Worm (Caenorhabditis elegans) whole organism, L4 larva: ENCODE data around the gene F15B9.8.

Experiments
- F10B5.3 ChIP-seq: sonication (generic microtip); optimal IDR thresholded peaks from 2 replicates; lab custom pipeline; 2016; ENCODE audit warnings: mild to moderate bottlenecking, missing genetic modification characterization, missing compliant biosample characterization
- F37D6.2 ChIP-seq: sonication (generic microtip); optimal IDR thresholded peaks from 2 replicates; lab custom pipeline; 2016; ENCODE audit warnings: mild to moderate bottlenecking, missing genetic modification characterization, missing compliant biosample characterization
- F44E2.7 ChIP-seq: fragments of 200-800 bp; sonication (Bioruptor generic); IDR thresholded peaks from 2 replicates; pipeline ENCODE4 v2.1.2; 2022; ENCODE audit warnings: missing genetic modification characterization, missing compliant biosample characterization
- R02D3.7 ChIP-seq: fragments of 150-350 bp; sonication (generic microtip); optimal IDR thresholded peaks from 3 replicates; lab custom pipeline; 2014; ENCODE audit warnings: missing biosample characterization, missing genetic modification characterization
- T26A8.4 ChIP-seq: fragments of 200-800 bp; sonication (Bioruptor generic); IDR thresholded peaks from 2 replicates; pipeline ENCODE4 v1.3.6; 2022; ENCODE audit warnings: missing genetic modification characterization, missing compliant biosample characterization
- Y105C5A.15 ChIP-seq: fragments of 200-800 bp; sonication (Bioruptor generic); IDR thresholded peaks from 2 replicates; pipeline ENCODE4 v1.3.6; 2022; ENCODE audit warnings: missing genetic modification characterization, missing compliant biosample characterization
- Y5F2A.4 ChIP-seq: fragments of 200-800 bp; sonication (Bioruptor generic); optimal IDR thresholded peaks from 2 replicates; lab custom pipeline; 2018; ENCODE audit warnings: mild to moderate bottlenecking, missing genetic modification characterization, missing compliant biosample characterization
- Y75B8A.6 ChIP-seq: fragments of 200-800 bp; sonication (Bioruptor generic); IDR thresholded peaks from 2 replicates; pipeline ENCODE4 v1.3.6; 2022; ENCODE audit warnings: missing genetic modification reagents, missing genetic modification characterization, missing compliant biosample characterization
- ZK546.5 ChIP-seq, 2 experiments: sonication (generic microtip); optimal IDR thresholded peaks; 2 replicates each; lab custom pipeline; 2017; ENCODE audit warnings: missing biosample characterization in 2 of 2, missing genetic modification characterization in 2 of 2
- aha-1 ChIP-seq: fragments of 150-350 bp; peaks from one replicate; lab custom pipeline; 2014; ENCODE audit warnings: missing biosample characterization, missing genetic modification characterization
- aly-2 ChIP-seq: sonication (generic microtip); optimal IDR thresholded peaks from 2 replicates; lab custom pipeline; 2018; ENCODE audit warnings: missing biosample characterization, missing genetic modification characterization
- ama-1 ChIP-seq: fragments of 150-350 bp; optimal IDR thresholded peaks from 2 replicates; lab custom pipeline; 2014; ENCODE audit warnings: inconsistent platforms, mixed read lengths
- arid-1 ChIP-seq: fragments of 200-800 bp; sonication (Bioruptor generic); conservative IDR thresholded peaks from 2 replicates; pipeline ENCODE4 v1.3.6; 2022; ENCODE audit warnings: missing genetic modification reagents, missing genetic modification characterization, missing compliant biosample characterization
- ceh-20 ChIP-seq: fragments of 200-800 bp; sonication (Bioruptor generic); IDR thresholded peaks from 2 replicates; pipeline ENCODE4 v1.3.6; 2022; ENCODE audit warnings: missing genetic modification reagents, missing genetic modification characterization, missing compliant biosample characterization
- ceh-44 ChIP-seq: fragments of 200-800 bp; sonication (Bioruptor generic); IDR thresholded peaks from 2 replicates; pipeline ENCODE4 v1.3.6; 2022; ENCODE audit warnings: missing genetic modification reagents, missing genetic modification characterization, missing compliant biosample characterization
- ceh-62 ChIP-seq: sonication (generic microtip); optimal IDR thresholded peaks from 2 replicates; lab custom pipeline; 2017; ENCODE audit warnings: missing biosample characterization, missing genetic modification characterization
- ceh-82 ChIP-seq: sonication (generic microtip); optimal IDR thresholded peaks from 2 replicates; lab custom pipeline; 2017; ENCODE audit warnings: missing biosample characterization, missing genetic modification characterization
- ces-1 ChIP-seq: fragments of 150-350 bp; sonication (generic microtip); optimal IDR thresholded peaks from 4 replicates; lab custom pipeline; 2014; ENCODE audit warnings: missing biosample characterization, missing genetic modification reagents, missing genetic modification characterization
- daf-16 ChIP-seq, 3 experiments: sonication (generic microtip); optimal IDR thresholded peaks; 2 replicates each; lab custom pipeline; 2016 to 2017; ENCODE audit warnings: missing genetic modification characterization in 3 of 3, missing genetic modification reagents in 3 of 3, mild to moderate bottlenecking in 2 of 3, missing compliant biosample characterization in 2 of 3, missing biosample characterization in 1 of 3, moderate library complexity in 1 of 3
- dmd-6 ChIP-seq: fragments of 200-800 bp; sonication (Bioruptor generic); IDR thresholded peaks from 2 replicates; pipeline ENCODE4 v1.3.6; 2022; ENCODE audit warnings: missing genetic modification reagents, missing genetic modification characterization, missing compliant biosample characterization
- dmd-9 ChIP-seq: fragments of 200-800 bp; sonication (Bioruptor generic); IDR thresholded peaks from 2 replicates; pipeline ENCODE4 v1.3.6; 2022; ENCODE audit warnings: missing genetic modification reagents, missing genetic modification characterization, missing compliant biosample characterization
- dpl-1 ChIP-seq: fragments of 150-350 bp; optimal IDR thresholded peaks from 2 replicates; lab custom pipeline; 2014; ENCODE audit warnings: missing biosample characterization, missing genetic modification reagents, missing genetic modification characterization
- dve-1 ChIP-seq: sonication (generic microtip); optimal IDR thresholded peaks from 2 replicates; lab custom pipeline; 2017; ENCODE audit warnings: antibody characterized with exemption, mild to moderate bottlenecking, missing genetic modification characterization, missing compliant biosample characterization; ENCODE audit not compliant: insufficient read depth
- egl-27 ChIP-seq: sonication (generic microtip); optimal IDR thresholded peaks from 3 replicates; lab custom pipeline; 2017; ENCODE audit warnings: missing biosample characterization, missing genetic modification reagents, missing genetic modification characterization
- egl-43 ChIP-seq: fragments of 200-800 bp; sonication (Bioruptor generic); IDR thresholded peaks from 2 replicates; pipeline ENCODE4 v1.3.6; 2022; ENCODE audit warnings: missing genetic modification reagents, missing genetic modification characterization, missing compliant biosample characterization
- fkh-10 ChIP-seq: fragments of 150-350 bp; optimal IDR thresholded peaks from 2 replicates; lab custom pipeline; 2014; ENCODE audit warnings: missing biosample characterization, missing genetic modification reagents, missing genetic modification characterization
- gei-8 ChIP-seq: fragments of 200-800 bp; sonication (Bioruptor generic); optimal IDR thresholded peaks from 2 replicates; lab custom pipeline; 2018; ENCODE audit warnings: mild to moderate bottlenecking, missing genetic modification characterization, missing compliant biosample characterization
- hlh-11 ChIP-seq: fragments of 200-800 bp; sonication (Bioruptor generic); optimal IDR thresholded peaks from 2 replicates; lab custom pipeline; 2018; ENCODE audit warnings: mild to moderate bottlenecking, missing genetic modification characterization, missing compliant biosample characterization
- hmg-1.1 ChIP-seq: fragments of 200-800 bp; sonication (Bioruptor generic); IDR thresholded peaks from 2 replicates; pipeline ENCODE4 v1.3.6; 2022; ENCODE audit warnings: missing genetic modification reagents, missing genetic modification characterization, missing compliant biosample characterization
- jun-1 ChIP-seq: fragments of 150-350 bp; optimal IDR thresholded peaks from 2 replicates; lab custom pipeline; 2014; ENCODE audit warnings: missing biosample characterization, missing genetic modification reagents, missing genetic modification characterization
- lin-13 ChIP-seq: fragments of 150-350 bp; optimal IDR thresholded peaks from 2 replicates; lab custom pipeline; 2014; ENCODE audit warnings: missing biosample characterization, missing genetic modification reagents, missing genetic modification characterization
- lin-15B ChIP-seq: fragments of 150-350 bp; sonication (generic microtip); optimal IDR thresholded peaks from 3 replicates; lab custom pipeline; 2014; ENCODE audit warnings: missing biosample characterization, missing genetic modification characterization
- lin-29 ChIP-seq: fragments of 200-800 bp; sonication (Bioruptor generic); IDR thresholded peaks from 2 replicates; pipeline ENCODE4 v1.3.6; 2022; ENCODE audit warnings: missing genetic modification reagents, missing genetic modification characterization, missing compliant biosample characterization
- lir-3 ChIP-seq: sonication (generic microtip); optimal IDR thresholded peaks from 2 replicates; lab custom pipeline; 2016; ENCODE audit warnings: mild to moderate bottlenecking, missing genetic modification characterization, missing compliant biosample characterization
- lsy-2 ChIP-seq, 2 experiments: fragments of 150-350 bp in 1 of 2; sonication (generic microtip) in 1 of 2; optimal IDR thresholded peaks; 2 replicates each; lab custom pipeline; 2014 to 2017; ENCODE audit warnings: missing biosample characterization in 2 of 2, missing genetic modification characterization in 2 of 2
- mes-2 ChIP-seq: sonication (generic microtip); optimal IDR thresholded peaks from 2 replicates; lab custom pipeline; 2016; ENCODE audit warnings: missing genotype, mild to moderate bottlenecking, missing genetic modification characterization, missing compliant biosample characterization; ENCODE audit not compliant: poor library complexity, severe bottlenecking
- mxl-2 ChIP-seq: fragments of 200-800 bp; sonication (Bioruptor generic); conservative IDR thresholded peaks from 2 replicates; pipeline ENCODE4 v1.3.6; 2022; ENCODE audit warnings: missing genetic modification reagents, missing genetic modification characterization, missing compliant biosample characterization
- mxl-3 ChIP-seq: fragments of 200-800 bp; sonication (Bioruptor generic); optimal IDR thresholded peaks from 2 replicates; lab custom pipeline; 2018; ENCODE audit warnings: mild to moderate bottlenecking, missing genetic modification characterization, missing compliant biosample characterization
- nhr-10 ChIP-seq: fragments of 150-350 bp; optimal IDR thresholded peaks from 2 replicates; lab custom pipeline; 2014; ENCODE audit warnings: missing biosample characterization, missing genetic modification characterization
- nhr-11 ChIP-seq: fragments of 150-350 bp; optimal IDR thresholded peaks from 2 replicates; lab custom pipeline; 2014; ENCODE audit warnings: missing biosample characterization, missing genetic modification characterization
- nhr-25 ChIP-seq: sonication (generic microtip); optimal IDR thresholded peaks from 2 replicates; lab custom pipeline; 2017; ENCODE audit warnings: missing genetic modification characterization, mild to moderate bottlenecking, missing compliant biosample characterization, antibody characterized with exemption, moderate library complexity, borderline replicate concordance; ENCODE audit not compliant: insufficient read depth
- nhr-28 ChIP-seq: fragments of 150-350 bp; optimal IDR thresholded peaks from 2 replicates; lab custom pipeline; 2014; ENCODE audit warnings: missing biosample characterization, missing genetic modification characterization
- nhr-6 ChIP-seq: fragments of 150-350 bp; optimal IDR thresholded peaks from 2 replicates; lab custom pipeline; 2014; ENCODE audit warnings: missing biosample characterization, missing genetic modification characterization
- nhr-76 ChIP-seq: fragments of 150-350 bp; optimal IDR thresholded peaks from 2 replicates; lab custom pipeline; 2014; ENCODE audit warnings: missing biosample characterization, missing genetic modification characterization
- nhr-77 ChIP-seq: fragments of 150-350 bp; optimal IDR thresholded peaks from 2 replicates; lab custom pipeline; 2014; ENCODE audit warnings: missing biosample characterization, missing genetic modification characterization
- snpc-4 ChIP-seq: fragments of 150-350 bp; optimal IDR thresholded peaks from 2 replicates; lab custom pipeline; 2014; ENCODE audit warnings: missing biosample characterization, missing genetic modification characterization
- tra-1 ChIP-seq: fragments of 200-800 bp; sonication (Bioruptor generic); IDR thresholded peaks from 2 replicates; pipeline ENCODE4 v1.3.6; 2022; ENCODE audit warnings: missing genetic modification reagents, missing genetic modification characterization, missing compliant biosample characterization
- unc-130 ChIP-seq: sonication (generic microtip); optimal IDR thresholded peaks from 2 replicates; lab custom pipeline; 2016; ENCODE audit warnings: missing genetic modification reagents, missing genetic modification characterization, missing compliant biosample characterization
- vab-7 ChIP-seq: fragments of 200-800 bp; sonication (Bioruptor generic); IDR thresholded peaks from 2 replicates; pipeline ENCODE4 v1.3.6; 2022; ENCODE audit warnings: missing genetic modification reagents, missing genetic modification characterization, missing compliant biosample characterization
- zag-1 ChIP-seq: fragments of 150-350 bp; optimal IDR thresholded peaks from 2 replicates; lab custom pipeline; 2014; ENCODE audit warnings: missing biosample characterization, missing genetic modification characterization
- zip-11 ChIP-seq: fragments of 200-800 bp; sonication (Bioruptor generic); IDR thresholded peaks from 2 replicates; pipeline ENCODE4 v1.3.6; 2022; ENCODE audit warnings: missing genetic modification characterization, missing compliant biosample characterization

F15B9.8 gene

DNA sequence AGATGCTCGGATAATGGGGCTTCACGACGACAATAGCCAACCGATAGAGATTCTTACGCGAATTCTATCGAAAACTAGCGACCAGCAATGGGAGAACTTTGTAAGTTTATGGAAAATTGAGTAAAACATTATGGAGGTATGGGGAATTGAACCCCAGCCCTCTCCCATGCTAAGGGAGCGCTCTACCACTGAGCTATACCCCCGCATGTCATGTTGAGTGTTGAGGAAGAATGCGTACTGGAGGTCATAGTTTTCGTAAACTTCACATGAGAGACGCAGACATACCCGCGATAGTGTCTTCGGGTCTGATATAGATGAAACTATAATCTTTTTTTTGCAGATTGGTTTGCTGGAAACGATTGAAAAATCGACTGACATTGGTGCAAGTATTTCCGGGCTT, 15.0 kb downstream of the F15B9.8 start (continued):
- TF ChIP-seq mxl-2 (0 out of 2 replicates have a peak, but pooled peaks have one; percentile 48), gei-8 (GFP tag; lab: Kevin White, UChicago) (peak; percentile 62), unc-130 (GFP tag; lab: Kevin White, UChicago) (peak; percentile 50), R02D3.7 (tag; lab: Kevin White, UChicago) (no peak), Y105C5A.15 (peak; percentile 85), ces-1 (no peak), fkh-10 (GFP tag; lab: Kevin White, UChicago) (no peak), vab-7 (GFP tag; lab: Robert Waterston, UW) (peak; percentile 83), lin-13 (GFP tag; lab: Kevin White, UChicago) (peak; percentile 36), egl-43 (GFP tag; lab: Robert Waterston, UW) (peak; percentile 93), tra-1 (peak; percentile 77), ceh-44 (GFP tag; lab: Robert Waterston, UW) (peak; percentile 77; the same call in 1 of the 2 replicates), zip-11 (GFP tag; lab: Robert Waterston, UW) (peak; percentile 80; the same call in 1 of the 2 replicates), ama-1 (lab: Kevin White, UChicago) (no peak), T26A8.4 (GFP tag; lab: Robert Waterston, UW) (peak; percentile 88), Y75B8A.6 (GFP tag; lab: Robert Waterston, UW) (0 out of 2 replicates have a peak, but pooled peaks have one; percentile 65), F10B5.3 (peak; percentile 65), nhr-10 (tag; lab: Kevin White, UChicago) (no peak), hmg-1.1 (GFP tag; lab: Robert Waterston, UW) (peak; percentile 94), ZK546.5 (tag; optimal IDR thresholded peaks at IDR 0.05; lab: Kevin White, UChicago) (no peak), lir-3 (tag; lab: Kevin White, UChicago) (peak; percentile 14), jun-1 (tag; lab: Kevin White, UChicago) (no peak), F37D6.2 (tag; lab: Kevin White, UChicago) (peak; percentile 52), mes-2 (tag; lab: Kevin White, UChicago) (peak; percentile 76), dmd-6 (GFP tag; lab: Robert Waterston, UW) (peak; percentile 65), ceh-20 (GFP tag; lab: Robert Waterston, UW) (peak; percentile 78), egl-27 (peak; percentile 18), nhr-28 (tag; lab: Kevin White, UChicago) (peak; percentile 72), dmd-9 (0 out of 2 replicates have a peak, but pooled peaks have one; percentile 41), mxl-3 (GFP tag; lab: Kevin White, UChicago) (peak; percentile 64), snpc-4 (tag; lab: Kevin White, UChicago) (no peak), nhr-77 (peak; percentile 63), nhr-6 (tag; lab: Kevin White, UChicago) (peak; percentile 61), nhr-11 (no peak), nhr-76 (tag; lab: Kevin White, UChicago) (no peak), daf-16 (GFP tag; optimal IDR thresholded peaks at IDR 0.05; lab: Kevin White, UChicago) (peak; percentile 46 to 88), daf-16 (tag; optimal IDR thresholded peaks at IDR 0.05; lab: Kevin White, UChicago) (peak; percentile 65), lin-15B (tag; lab: Kevin White, UChicago) (no peak), nhr-25 (tag; lab: Kevin White, UChicago) (no peak), aha-1 (tag; lab: Kevin White, UChicago) (peak; percentile 42), aly-2 (tag; lab: Kevin White, UChicago) (peak; percentile 28), hlh-11 (tag; lab: Kevin White, UChicago) (peak; percentile 64), ceh-62 (no peak), F44E2.7 (GFP tag; lab: Robert Waterston, UW) (0 out of 2 replicates have a peak, but pooled peaks have one; percentile 61), ceh-82 (tag; lab: Kevin White, UChicago) (no peak), lsy-2 (tag; optimal IDR thresholded peaks at IDR 0.05; lab: Kevin White, UChicago) (no peak), lin-29 (GFP tag; lab: Robert Waterston, UW) (no peak), zag-1 (tag; lab: Kevin White, UChicago) (no peak), dve-1 (tag; lab: Kevin White, UChicago) (peak; percentile 80), Y5F2A.4 (GFP tag; lab: Kevin White, UChicago) (peak; percentile 69), arid-1 (GFP tag; lab: Robert Waterston, UW) (peak; percentile 81), dpl-1 (peak; percentile 46)
